Worm (Caenorhabditis elegans) whole organism, L2 larva: ENCODE results near the gene fbxb-102.

Experiments
- C34F6.9 ChIP-seq: fragments of 150-350 bp; optimal IDR thresholded peaks from 2 replicates; lab custom pipeline; 2014; ENCODE audit warnings: missing biosample characterization, missing genetic modification characterization
- F13H6.1 ChIP-seq: sonication (generic microtip); optimal IDR thresholded peaks from 2 replicates; lab custom pipeline; 2016; ENCODE audit warnings: missing genetic modification characterization, missing compliant biosample characterization
- aly-2 ChIP-seq: fragments of 150-350 bp; optimal IDR thresholded peaks from 2 replicates; lab custom pipeline; 2014; ENCODE audit warnings: missing biosample characterization, missing genetic modification characterization
- ama-1 ChIP-seq: fragments of 150-350 bp; optimal IDR thresholded peaks from 2 replicates; lab custom pipeline; 2018; ENCODE audit warnings: inconsistent platforms
- ceh-82 ChIP-seq: fragments of 150-350 bp; optimal IDR thresholded peaks from 2 replicates; lab custom pipeline; 2014; ENCODE audit warnings: missing biosample characterization, missing genetic modification characterization
- crh-2 ChIP-seq: sonication (generic microtip); optimal IDR thresholded peaks from 2 replicates; lab custom pipeline; 2017; ENCODE audit warnings: missing biosample characterization, missing genetic modification characterization
- egl-27 ChIP-seq: sonication (generic microtip); optimal IDR thresholded peaks from 3 replicates; lab custom pipeline; 2017; ENCODE audit warnings: missing biosample characterization, missing genetic modification reagents, missing genetic modification characterization
- elt-3 ChIP-seq: sonication (generic microtip); optimal IDR thresholded peaks from 2 replicates; lab custom pipeline; 2017; ENCODE audit warnings: missing biosample characterization, missing genetic modification characterization
- lin-11 ChIP-seq: fragments of 150-350 bp; sonication (generic microtip); optimal IDR thresholded peaks from 2 replicates; lab custom pipeline; 2014; ENCODE audit warnings: missing biosample characterization, missing genetic modification characterization, inconsistent platforms, mixed read lengths
- lin-13 ChIP-seq: fragments of 150-350 bp; optimal IDR thresholded peaks from 2 replicates; lab custom pipeline; 2014; ENCODE audit warnings: missing biosample characterization, missing genetic modification reagents, missing genetic modification characterization
- mab-5 ChIP-seq: fragments of 150-350 bp; optimal IDR thresholded peaks from 2 replicates; lab custom pipeline; 2014; ENCODE audit warnings: missing biosample characterization, missing genetic modification characterization
- nhr-10 ChIP-seq: sonication (generic microtip); optimal IDR thresholded peaks from 2 replicates; lab custom pipeline; 2017; ENCODE audit warnings: missing biosample characterization, missing genetic modification characterization
- nhr-11 ChIP-seq: fragments of 150-350 bp; optimal IDR thresholded peaks from 2 replicates; lab custom pipeline; 2014; ENCODE audit warnings: missing biosample characterization, missing genetic modification characterization
- nhr-237 ChIP-seq: fragments of 150-350 bp; optimal IDR thresholded peaks from 2 replicates; lab custom pipeline; 2014; ENCODE audit warnings: missing biosample characterization, missing genetic modification characterization
- peb-1 ChIP-seq: fragments of 150-350 bp; optimal IDR thresholded peaks from 2 replicates; lab custom pipeline; 2014; ENCODE audit warnings: missing biosample characterization, missing genetic modification characterization
- skn-1 ChIP-seq: sonication (generic microtip); optimal IDR thresholded peaks from 2 replicates; lab custom pipeline; 2017; ENCODE audit warnings: missing biosample characterization, missing genetic modification characterization
- sma-9 ChIP-seq, 2 experiments: fragments of 150-350 bp in 1 of 2; sonication (generic microtip) in 1 of 2; optimal IDR thresholded peaks; 2 replicates each; lab custom pipeline; 2014 to 2016; ENCODE audit warnings: missing genetic modification characterization in 2 of 2, mild to moderate bottlenecking in 1 of 2, missing biosample characterization in 1 of 2, missing compliant biosample characterization in 1 of 2, missing genetic modification reagents in 1 of 2, moderate library complexity in 1 of 2
- unc-39 ChIP-seq: fragments of 150-350 bp; optimal IDR thresholded peaks from 2 replicates; lab custom pipeline; 2014; ENCODE audit warnings: missing biosample characterization, missing genetic modification characterization
- unc-55 ChIP-seq: fragments of 150-350 bp; sonication (generic microtip); optimal IDR thresholded peaks from 3 replicates; lab custom pipeline; 2014; ENCODE audit warnings: missing biosample characterization, missing genetic modification reagents, missing genetic modification characterization
- unc-62 ChIP-seq: fragments of 150-350 bp; optimal IDR thresholded peaks from 2 replicates; lab custom pipeline; 2014; ENCODE audit warnings: missing biosample characterization, missing genetic modification reagents, missing genetic modification characterization
- ztf-1 ChIP-seq: fragments of 200-800 bp; sonication (Bioruptor generic); conservative IDR thresholded peaks from 2 replicates; pipeline ENCODE4 v1.3.6; 2022; ENCODE audit warnings: missing genetic modification characterization, missing compliant biosample characterization
- ztf-11 ChIP-seq: sonication (generic microtip); optimal IDR thresholded peaks from 2 replicates; lab custom pipeline; 2017; ENCODE audit warnings: missing biosample characterization, missing genetic modification characterization
- ztf-4 ChIP-seq: fragments of 150-350 bp; optimal IDR thresholded peaks from 2 replicates; lab custom pipeline; 2014; ENCODE audit warnings: missing biosample characterization, missing genetic modification characterization

Gene fbxb-102

DNA sequence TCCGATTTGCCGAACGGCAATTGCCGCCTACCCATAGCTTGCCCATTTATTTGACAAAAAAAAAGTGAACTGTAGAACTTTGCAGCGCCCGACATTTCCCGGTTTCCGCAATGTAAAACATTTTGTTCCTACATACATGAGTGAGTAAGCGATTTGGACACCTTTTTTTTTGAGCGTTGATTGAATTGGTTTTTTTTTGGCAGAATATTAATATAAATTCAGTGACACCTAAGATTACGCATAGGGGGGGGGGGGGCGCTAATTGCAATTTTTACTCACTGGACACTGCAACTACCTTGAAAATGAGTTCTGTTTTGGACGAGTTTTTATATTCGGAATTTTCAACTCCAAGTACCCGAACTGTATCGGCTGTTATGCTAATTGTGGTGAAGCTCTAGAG, 42.8 kb downstream of the fbxb-102 start, which contains the start of gene srx-118:
Gene srx-118 (plus strand): TSS at position 301 of the 400 bp plus-strand sequence.
- no peak for TF ChIP-seq lin-11 (tag; lab: Kevin White, UChicago)
- TF ChIP-seq sma-9 (GFP tag; optimal IDR thresholded peaks at IDR 0.05; lab: Kevin White, UChicago) = no peak
- TF ChIP-seq sma-9 (tag; optimal IDR thresholded peaks at IDR 0.05; lab: Kevin White, UChicago) = no peak
- TF ChIP-seq F13H6.1 (tag; lab: Kevin White, UChicago) = no peak
- TF ChIP-seq nhr-10 = no peak
- TF ChIP-seq C34F6.9 = no peak
- TF ChIP-seq egl-27 = no peak
- no peak for TF ChIP-seq ceh-82 (tag; lab: Kevin White, UChicago)
- TF ChIP-seq ztf-4 = no peak
- TF ChIP-seq ztf-11 (tag; lab: Kevin White, UChicago) = no peak
- no peak for TF ChIP-seq skn-1 (tag; lab: Kevin White, UChicago)

- TF ChIP-seq crh-2 (no peak), nhr-237 (tag; lab: Kevin White, UChicago) (no peak), F13H6.1 (tag; lab: Kevin White, UChicago) (no peak), mab-5 (tag; lab: Kevin White, UChicago) (no peak), egl-27 (no peak), ama-1 (lab: Kevin White, UChicago) (no peak), C34F6.9 (no peak), nhr-11 (tag; lab: Kevin White, UChicago) (no peak), ztf-1 (GFP tag; lab: Robert Waterston, UW) (no peak), elt-3 (tag; lab: Kevin White, UChicago) (no peak), peb-1 (tag; lab: Kevin White, UChicago) (no peak), lin-13 (GFP tag; lab: Kevin White, UChicago) (no peak), unc-62 (GFP tag; lab: Kevin White, UChicago) (no peak)
These were observed 45.2 kb downstream of the fbxb-102 start, which contains the start of gene srx-119 for ce11 chrII:12527947-12528346. srx-119 (plus strand) TSS chrII:12528247.

ce11 chrII:12530958-12531357, 48.2 kb downstream of the fbxb-102 start, which contains the start of gene srx-120:
srx-120 (plus strand) TSS chrII:12531258.
- TF ChIP-seq unc-55 (GFP tag; lab: Kevin White, UChicago) (no peak), mab-5 (tag; lab: Kevin White, UChicago) (no peak), nhr-11 (tag; lab: Kevin White, UChicago) (no peak), unc-39 (tag; lab: Kevin White, UChicago) (no peak), aly-2 (tag; lab: Kevin White, UChicago) (no peak)
